Fruit fly (Drosophila melanogaster) whole organism, embryonic: Measurements from ENCODE around the gene mRRF2.

Source experiments
- Abd-B ChIP-seq: fragments of 200-800 bp; sonication (Bioruptor generic); optimal IDR thresholded peaks from 2 replicates; lab custom pipeline; 2018; ENCODE audit warnings: missing biosample characterization, mild to moderate bottlenecking, missing genetic modification characterization, moderate library complexity
- Adf1 ChIP-seq: fragments of 200-800 bp; sonication (Bioruptor generic); IDR thresholded peaks from 2 replicates; pipeline ENCODE4 v1.3.6; 2022; ENCODE audit warnings: missing biosample characterization, missing genetic modification characterization
- B-H2 ChIP-seq: fragments of 200-800 bp; sonication (Bioruptor generic); optimal IDR thresholded peaks from 2 replicates; lab custom pipeline; 2018; ENCODE audit warnings: missing biosample characterization, mild to moderate bottlenecking, missing genetic modification characterization
- Bgb ChIP-seq: fragments of 200-800 bp; sonication (Bioruptor generic); IDR thresholded peaks from 2 replicates; pipeline ENCODE4 v1.3.6; 2022; ENCODE audit warnings: missing biosample characterization, missing genetic modification characterization; ENCODE audit not compliant: partially characterized antibody
- C15 ChIP-seq: fragments of 200-800 bp; sonication (Bioruptor generic); IDR thresholded peaks from 3 replicates; pipeline ENCODE4 v1.3.6; 2022; ENCODE audit warnings: missing biosample characterization, missing genetic modification characterization
- CG1024 ChIP-seq: fragments of 200-800 bp; sonication (Bioruptor generic); IDR thresholded peaks from 2 replicates; pipeline ENCODE4 v1.3.6; 2022; ENCODE audit warnings: missing biosample characterization, missing genetic modification characterization
- CG10267 ChIP-seq: fragments of 200-800 bp; sonication (Bioruptor generic); optimal IDR thresholded peaks from 2 replicates; lab custom pipeline; 2018; ENCODE audit warnings: missing biosample characterization, mild to moderate bottlenecking, missing genetic modification characterization, moderate library complexity
- CG11456 ChIP-seq: fragments of 200-800 bp; sonication (Bioruptor generic); IDR thresholded peaks from 3 replicates; pipeline ENCODE4 v1.3.6; 2022; ENCODE audit warnings: missing biosample characterization, missing genetic modification characterization
- CG11695 ChIP-seq: fragments of 200-800 bp; sonication (Bioruptor generic); IDR thresholded peaks from 3 replicates; pipeline ENCODE4 v1.3.6; 2022; ENCODE audit warnings: missing biosample characterization, missing genetic modification characterization
- CG13287 ChIP-seq: fragments of 200-800 bp; sonication (Bioruptor generic); IDR thresholded peaks from 2 replicates; pipeline ENCODE4 v1.3.6; 2022; ENCODE audit warnings: missing biosample characterization, missing genetic modification characterization; ENCODE audit not compliant: partially characterized antibody
- CG14965 ChIP-seq: fragments of 200-800 bp; sonication (Bioruptor generic); optimal IDR thresholded peaks from 2 replicates; lab custom pipeline; 2016; ENCODE audit warnings: missing biosample characterization, missing genetic modification characterization, borderline replicate concordance
- CG1602 ChIP-seq: fragments of 200-800 bp; sonication (Bioruptor generic); optimal IDR thresholded peaks from 3 replicates; lab custom pipeline; 2016; ENCODE audit warnings: missing biosample characterization, missing genetic modification characterization
- CG16863 ChIP-seq: fragments of 200-800 bp; sonication (Bioruptor generic); optimal IDR thresholded peaks from 3 replicates; lab custom pipeline; 2016; ENCODE audit warnings: missing biosample characterization, missing genetic modification characterization
- CG18262 ChIP-seq: fragments of 200-800 bp; optimal IDR thresholded peaks from 3 replicates; lab custom pipeline; 2019; ENCODE audit warnings: missing biosample characterization, mild to moderate bottlenecking, missing genetic modification characterization, moderate library complexity
- CG18764 ChIP-seq: fragments of 200-800 bp; sonication (Bioruptor generic); optimal IDR thresholded peaks from 3 replicates; lab custom pipeline; 2016; ENCODE audit warnings: missing biosample characterization, missing genetic modification characterization
- CG34422 ChIP-seq: fragments of 200-800 bp; sonication (Bioruptor generic); IDR thresholded peaks from 3 replicates; pipeline ENCODE4 v1.3.6; 2022; ENCODE audit warnings: missing biosample characterization, missing genetic modification characterization
- CG43689 ChIP-seq: fragments of 200-800 bp; sonication (Bioruptor generic); IDR thresholded peaks from 2 replicates; pipeline ENCODE4 v1.3.6; 2022; ENCODE audit warnings: missing biosample characterization, missing genetic modification characterization
- CG5953 ChIP-seq: fragments of 200-800 bp; sonication (Bioruptor generic); IDR thresholded peaks from 2 replicates; pipeline ENCODE4 v1.3.6; 2022; ENCODE audit warnings: missing biosample characterization, missing genetic modification characterization
- CG6854 ChIP-seq: fragments of 200-800 bp; sonication (Bioruptor generic); optimal IDR thresholded peaks from 3 replicates; lab custom pipeline; 2017; ENCODE audit warnings: missing biosample characterization, mild to moderate bottlenecking, missing genetic modification characterization
- CG7271 ChIP-seq: fragments of 200-800 bp; sonication (Bioruptor generic); optimal IDR thresholded peaks from 2 replicates; lab custom pipeline; 2018; ENCODE audit warnings: missing biosample characterization, mild to moderate bottlenecking, missing genetic modification characterization, moderate library complexity
- CG9727 ChIP-seq: fragments of 200-800 bp; sonication (Bioruptor generic); optimal IDR thresholded peaks from 3 replicates; lab custom pipeline; 2017; ENCODE audit warnings: missing biosample characterization, mild to moderate bottlenecking, missing genetic modification characterization
- CG9876 ChIP-seq: fragments of 200-800 bp; sonication (Bioruptor generic); optimal IDR thresholded peaks from 2 replicates; lab custom pipeline; 2016; ENCODE audit warnings: missing biosample characterization, missing genetic modification characterization
- Fer3 ChIP-seq: fragments of 200-800 bp; sonication (Bioruptor generic); optimal IDR thresholded peaks from 2 replicates; lab custom pipeline; 2018; ENCODE audit warnings: missing biosample characterization, mild to moderate bottlenecking, missing genetic modification characterization, moderate library complexity
- H15 ChIP-seq: fragments of 200-800 bp; sonication (Bioruptor generic); IDR thresholded peaks from 3 replicates; pipeline ENCODE4 v1.3.6; 2022; ENCODE audit warnings: missing biosample characterization, missing genetic modification characterization
- H2.0 ChIP-seq: fragments of 200-800 bp; sonication (Bioruptor generic); IDR thresholded peaks from 2 replicates; pipeline ENCODE4 v1.3.6; 2022; ENCODE audit warnings: missing biosample characterization, missing genetic modification characterization
- HHEX ChIP-seq: fragments of 200-800 bp; sonication (Bioruptor generic); optimal IDR thresholded peaks from 3 replicates; lab custom pipeline; 2017; ENCODE audit warnings: missing biosample characterization, mild to moderate bottlenecking, missing genetic modification characterization, missing genetic modification reagents
- Hey ChIP-seq: fragments of 200-800 bp; sonication (Bioruptor generic); optimal IDR thresholded peaks from 3 replicates; lab custom pipeline; 2018; ENCODE audit warnings: missing biosample characterization, mild to moderate bottlenecking, missing genetic modification characterization
- Lim3 ChIP-seq: fragments of 200-800 bp; sonication (Bioruptor generic); IDR thresholded peaks from 2 replicates; pipeline ENCODE4 v1.3.6; 2022; ENCODE audit warnings: missing biosample characterization, missing genetic modification characterization
- NC2β ChIP-seq: fragments of 200-800 bp; sonication (Bioruptor generic); optimal IDR thresholded peaks from 2 replicates; lab custom pipeline; 2016; ENCODE audit warnings: missing biosample characterization, missing genetic modification characterization
- NK7.1 ChIP-seq: fragments of 200-800 bp; sonication (Bioruptor generic); optimal IDR thresholded peaks from 3 replicates; lab custom pipeline; 2016; ENCODE audit warnings: missing biosample characterization, missing genetic modification characterization
- NfI ChIP-seq: fragments of 200-800 bp; sonication (Bioruptor generic); optimal IDR thresholded peaks from 3 replicates; lab custom pipeline; 2018; ENCODE audit warnings: missing biosample characterization, mild to moderate bottlenecking, missing genetic modification characterization, moderate library complexity
- Side ChIP-seq: fragments of 200-800 bp; sonication (Bioruptor generic); optimal IDR thresholded peaks from 2 replicates; lab custom pipeline; 2016; ENCODE audit warnings: missing biosample characterization, missing genetic modification characterization
- Sox100B ChIP-seq: fragments of 200-800 bp; sonication (Bioruptor generic); optimal IDR thresholded peaks from 3 replicates; lab custom pipeline; 2018; ENCODE audit warnings: missing biosample characterization, mild to moderate bottlenecking, missing genetic modification characterization
- ab ChIP-seq: fragments of 200-800 bp; sonication (Bioruptor generic); optimal IDR thresholded peaks from 2 replicates; lab custom pipeline; 2016; ENCODE audit warnings: missing biosample characterization, missing genetic modification characterization
- ato ChIP-seq: fragments of 200-800 bp; sonication (Bioruptor generic); IDR thresholded peaks from 2 replicates; pipeline ENCODE4 v1.3.6; 2022; ENCODE audit warnings: missing biosample characterization, missing genetic modification characterization; ENCODE audit not compliant: partially characterized antibody
- bowl ChIP-seq: fragments of 200-800 bp; sonication (Bioruptor generic); IDR thresholded peaks from 2 replicates; pipeline ENCODE4 v1.3.6; 2022; ENCODE audit warnings: missing biosample characterization, missing genetic modification characterization
- ci ChIP-seq: fragments of 200-800 bp; sonication (Bioruptor generic); IDR thresholded peaks from 3 replicates; pipeline ENCODE4 v1.3.6; 2022; ENCODE audit warnings: missing biosample characterization, missing genetic modification characterization
- dimm ChIP-seq: fragments of 200-800 bp; sonication (Bioruptor generic); IDR thresholded peaks from 2 replicates; pipeline ENCODE4 v1.3.6; 2022; ENCODE audit warnings: missing biosample characterization, missing genetic modification characterization
- disco-r ChIP-seq: fragments of 200-800 bp; sonication (Bioruptor generic); optimal IDR thresholded peaks from 2 replicates; lab custom pipeline; 2016; ENCODE audit warnings: missing biosample characterization, missing genetic modification characterization
- ftz-f1 ChIP-seq: fragments of 200-800 bp; sonication (Bioruptor generic); optimal IDR thresholded peaks from 2 replicates; lab custom pipeline; 2016; ENCODE audit warnings: missing biosample characterization, missing genetic modification characterization
- gsb ChIP-seq: fragments of 200-800 bp; sonication (Bioruptor generic); IDR thresholded peaks from 2 replicates; pipeline ENCODE4 v1.3.6; 2022; ENCODE audit warnings: missing biosample characterization, missing genetic modification characterization
- ham ChIP-seq: fragments of 200-800 bp; sonication (Bioruptor generic); IDR thresholded peaks from 2 replicates; pipeline ENCODE4 v1.3.6; 2022; ENCODE audit warnings: missing biosample characterization, missing genetic modification characterization
- knrl ChIP-seq: fragments of 200-800 bp; sonication (Bioruptor generic); IDR thresholded peaks from 3 replicates; pipeline ENCODE4 v1.3.6; 2022; ENCODE audit warnings: missing biosample characterization, missing genetic modification characterization; ENCODE audit not compliant: partially characterized antibody
- odd ChIP-seq: fragments of 200-800 bp; sonication (Bioruptor generic); optimal IDR thresholded peaks from 2 replicates; lab custom pipeline; 2017; ENCODE audit warnings: missing biosample characterization, mild to moderate bottlenecking, missing genetic modification characterization
- phol ChIP-seq: fragments of 200-800 bp; sonication (Bioruptor generic); optimal IDR thresholded peaks from 3 replicates; lab custom pipeline; 2018; ENCODE audit warnings: missing biosample characterization, mild to moderate bottlenecking, missing genetic modification characterization, moderate library complexity
- pnt ChIP-seq: fragments of 200-800 bp; sonication (Bioruptor generic); optimal IDR thresholded peaks from 3 replicates; lab custom pipeline; 2016; ENCODE audit warnings: missing biosample characterization, missing genetic modification characterization
- pzg ChIP-seq: fragments of 200-800 bp; sonication (Bioruptor generic); optimal IDR thresholded peaks from 3 replicates; lab custom pipeline; 2018; ENCODE audit warnings: missing biosample characterization, mild to moderate bottlenecking, missing genetic modification characterization, moderate library complexity
- row ChIP-seq: fragments of 200-800 bp; sonication (Bioruptor generic); IDR thresholded peaks from 3 replicates; pipeline ENCODE4 v1.3.6; 2022; ENCODE audit warnings: missing biosample characterization, missing genetic modification characterization
- sima ChIP-seq: fragments of 200-800 bp; sonication (Bioruptor generic); optimal IDR thresholded peaks from 2 replicates; lab custom pipeline; 2016; ENCODE audit warnings: missing biosample characterization, missing genetic modification characterization
- sug ChIP-seq: fragments of 200-800 bp; optimal IDR thresholded peaks from 2 replicates; lab custom pipeline; 2019; ENCODE audit warnings: missing biosample characterization, mild to moderate bottlenecking, missing genetic modification characterization, moderate library complexity
- wor ChIP-seq: fragments of 200-800 bp; sonication (Bioruptor generic); IDR thresholded peaks from 2 replicates; pipeline ENCODE4 v1.3.6; 2022; ENCODE audit warnings: missing biosample characterization, missing genetic modification characterization

mRRF2 gene

dm6 chr3R:22587419-22587963 lies 26.0 kb upstream of the mRRF2 start, which contains the start of gene Efa6 (continued):
- TF ChIP-seq CG14965, result no peak
- TF ChIP-seq Bgb (GFP tag; lab: Robert Waterston, UW), result peak; percentile 92
- TF ChIP-seq Abd-B (GFP tag; lab: Kevin White, UChicago), result peak; percentile 45
- no peak for TF ChIP-seq H2.0 (GFP tag; lab: Robert Waterston, UW)
- TF ChIP-seq CG18262 (tag; lab: Kevin White, UChicago), result peak; percentile 51
- TF ChIP-seq CG34422 (GFP tag; lab: Robert Waterston, UW), result no peak; the same call in 2 of the 3 replicates
- TF ChIP-seq Sox100B (GFP tag; lab: Kevin White, UChicago), result no peak
- peak; percentile 52 for TF ChIP-seq row (GFP tag; lab: Robert Waterston, UW)
- peak; percentile 47 for TF ChIP-seq CG18764
- no peak for TF ChIP-seq gsb
- peak; percentile 55 for TF ChIP-seq B-H2
- TF ChIP-seq disco-r, result no peak
- TF ChIP-seq Fer3, result peak; percentile 28
- no peak for TF ChIP-seq Lim3 (GFP tag; lab: Robert Waterston, UW)
- TF ChIP-seq C15 (GFP tag; lab: Robert Waterston, UW), result no peak
- TF ChIP-seq bowl (GFP tag; lab: Robert Waterston, UW), result no peak
- no peak for TF ChIP-seq pnt (GFP tag; lab: Kevin White, UChicago)
- peak; percentile 97 for TF ChIP-seq knrl (GFP tag; lab: Robert Waterston, UW)
- no peak for TF ChIP-seq CG5953 (GFP tag; lab: Robert Waterston, UW)
- no peak for TF ChIP-seq NK7.1 (GFP tag; lab: Kevin White, UChicago)
- no peak for TF ChIP-seq dimm (GFP tag; lab: Robert Waterston, UW)
- TF ChIP-seq CG9876 (GFP tag; lab: Kevin White, UChicago), result no peak
- TF ChIP-seq CG11695 (GFP tag; lab: Robert Waterston, UW), result no peak
- peak; percentile 44 for TF ChIP-seq NfI
- peak; percentile 99 for TF ChIP-seq sug (tag; lab: Kevin White, UChicago)
- TF ChIP-seq CG10267 (tag; lab: Kevin White, UChicago), result peak; percentile 99
- TF ChIP-seq ato, result peak; percentile 66; the same call in 1 of the 2 replicates
- TF ChIP-seq pzg (GFP tag; lab: Kevin White, UChicago), result peak; percentile 81
- TF ChIP-seq HHEX (GFP tag; lab: Kevin White, UChicago), result no peak
- no peak for TF ChIP-seq CG6854 (GFP tag; lab: Kevin White, UChicago)
- TF ChIP-seq ham (GFP tag; lab: Robert Waterston, UW), result no peak
- TF ChIP-seq CG43689 (GFP tag; lab: Robert Waterston, UW), result no peak
- no peak for TF ChIP-seq CG11456
- no peak for TF ChIP-seq CG16863
- TF ChIP-seq H15, result no peak
- peak; percentile 66 for TF ChIP-seq phol (tag; lab: Kevin White, UChicago)
- peak; percentile 12 for TF ChIP-seq NC2β (GFP tag; lab: Kevin White, UChicago)
- no peak for TF ChIP-seq CG1024 (GFP tag; lab: Robert Waterston, UW)
- no peak for TF ChIP-seq Hey
- no peak for TF ChIP-seq odd
- peak; percentile 62 for TF ChIP-seq CG9727 (GFP tag; lab: Kevin White, UChicago)
- no peak for TF ChIP-seq ab (GFP tag; lab: Kevin White, UChicago)
- TF ChIP-seq sima, result no peak
- peak; percentile 31 for TF ChIP-seq CG1602
- peak; percentile 17 for TF ChIP-seq ftz-f1 (GFP tag; lab: Kevin White, UChicago)
- TF ChIP-seq Side (GFP tag; lab: Kevin White, UChicago), result no peak
- TF ChIP-seq wor (GFP tag; lab: Robert Waterston, UW), result no peak
- TF ChIP-seq CG7271 (tag; lab: Kevin White, UChicago), result no peak
- no peak; the same call in 1 of the 2 replicates for TF ChIP-seq Adf1 (GFP tag; lab: Robert Waterston, UW)
- peak; percentile 36; the same call in 1 of the 3 replicates for TF ChIP-seq ci (GFP tag; lab: Robert Waterston, UW)
- peak; percentile 98 for TF ChIP-seq CG13287 (GFP tag; lab: Robert Waterston, UW)
